Fruit fly (Drosophila melanogaster) whole organism: ENCODE results near the gene Eip75B.

Source experiments
- psq ChIP-seq: fragments of >200 bp; optimal IDR thresholded peaks from 2 replicates; lab custom pipeline; 2017
- usp ChIP-seq: fragments of >200 bp; optimal IDR thresholded peaks from 2 replicates; lab custom pipeline; 2017; ENCODE audit warnings: missing biosample characterization, missing genetic modification characterization, mixed read lengths

DNA sequence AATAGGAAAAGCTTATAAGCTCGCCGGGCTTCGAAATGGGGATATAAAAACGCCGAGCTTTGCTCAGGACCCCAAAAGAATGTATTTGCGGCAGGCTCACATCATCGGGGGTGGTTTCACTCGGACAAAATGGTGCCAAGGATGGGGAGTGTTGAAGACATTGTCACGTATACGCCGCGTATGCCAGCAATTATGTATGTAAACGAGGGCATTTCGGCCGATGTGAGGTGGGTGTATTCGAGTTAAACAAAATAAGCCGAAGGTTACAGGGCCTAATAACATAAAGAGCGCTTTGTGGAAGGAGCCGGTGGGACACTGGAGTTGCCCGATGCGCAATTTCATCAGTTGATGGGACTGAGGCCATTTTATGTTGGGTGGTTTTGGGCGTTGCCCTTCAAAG lies 123.5 kb downstream of the Eip75B start:
- TF ChIP-seq psq (lab: Kevin White, UChicago) (no peak), usp (no peak)
